Worm (Caenorhabditis elegans): ENCODE measurements around the gene K01D12.15.

ce11 chrV:12406514-12406913 is 20.3 kb downstream of the K01D12.15 start:
- TF ChIP-seq T22C8.4 (GFP tag; IDR thresholded peaks at IDR 0.05) (no peak), ztf-23 (GFP tag; IDR thresholded peaks at IDR 0.05) (no peak), flt-1 (GFP tag; IDR thresholded peaks at IDR 0.05) (no peak), cog-1 (tag; optimal IDR thresholded peaks at IDR 0.05) (no peak), ref-1 (GFP tag; conservative IDR thresholded peaks at IDR 0.05) (no peak), tab-1 (GFP tag; IDR thresholded peaks at IDR 0.05) (no peak)

All from whole organism, midembryonic.